Fruit fly (Drosophila melanogaster) whole organism, embryonic: ENCODE measurements around the gene eIF4A.
A peak's percentile ranks its signal among the peaks of the same experiment; 100 is the strongest.

Experiments
- Antp ChIP-seq: fragments of 200-800 bp; sonication (Bioruptor generic); optimal IDR thresholded peaks from 3 replicates; lab custom pipeline; 2016; ENCODE audit warnings: missing biosample characterization, missing genetic modification characterization
- B-H1 ChIP-seq: fragments of 200-800 bp; sonication (Bioruptor generic); IDR thresholded peaks from 3 replicates; pipeline ENCODE4 v1.3.6; 2022; ENCODE audit warnings: missing biosample characterization, missing genetic modification characterization
- CG10209 ChIP-seq: fragments of 200-800 bp; sonication (Bioruptor generic); optimal IDR thresholded peaks from 3 replicates; lab custom pipeline; 2017; ENCODE audit warnings: missing biosample characterization, mild to moderate bottlenecking, missing genetic modification characterization, missing genetic modification reagents
- CG10321 ChIP-seq: fragments of 200-800 bp; sonication (Bioruptor generic); IDR thresholded peaks from 2 replicates; pipeline ENCODE4 v1.3.6; 2022; ENCODE audit warnings: missing biosample characterization, missing genetic modification characterization
- CG10543 ChIP-seq: fragments of 200-800 bp; sonication (Bioruptor generic); optimal IDR thresholded peaks from 3 replicates; lab custom pipeline; 2017; ENCODE audit warnings: missing biosample characterization, mild to moderate bottlenecking, missing genetic modification characterization, moderate library complexity
- CG1233 ChIP-seq: fragments of 200-800 bp; sonication (Bioruptor generic); optimal IDR thresholded peaks from 4 replicates; lab custom pipeline; 2018; ENCODE audit warnings: missing biosample characterization, mild to moderate bottlenecking, missing genetic modification characterization
- CG14710 ChIP-seq: fragments of 200-800 bp; sonication (Bioruptor generic); optimal IDR thresholded peaks from 3 replicates; lab custom pipeline; 2019; ENCODE audit warnings: missing biosample characterization, mild to moderate bottlenecking, missing genetic modification characterization, moderate library complexity
- CG1602 ChIP-seq: fragments of 200-800 bp; sonication (Bioruptor generic); optimal IDR thresholded peaks from 3 replicates; lab custom pipeline; 2016; ENCODE audit warnings: missing biosample characterization, missing genetic modification characterization
- CG1647 ChIP-seq: fragments of 200-800 bp; sonication (Bioruptor generic); optimal IDR thresholded peaks from 3 replicates; lab custom pipeline; 2016; ENCODE audit warnings: missing biosample characterization, missing genetic modification characterization
- CG17385 ChIP-seq: fragments of 200-800 bp; sonication (Bioruptor generic); optimal IDR thresholded peaks from 3 replicates; lab custom pipeline; 2018; ENCODE audit warnings: missing biosample characterization, mild to moderate bottlenecking, missing genetic modification characterization
- CG2712 ChIP-seq: fragments of 200-800 bp; optimal IDR thresholded peaks from 3 replicates; lab custom pipeline; 2019; ENCODE audit warnings: missing biosample characterization, mild to moderate bottlenecking, missing genetic modification characterization, moderate library complexity
- CG3065 ChIP-seq: fragments of 200-800 bp; sonication (Bioruptor generic); optimal IDR thresholded peaks from 2 replicates; lab custom pipeline; 2016; ENCODE audit warnings: missing biosample characterization, missing genetic modification characterization
- CG31441 ChIP-seq: fragments of 200-800 bp; sonication (Bioruptor generic); IDR thresholded peaks from 2 replicates; pipeline ENCODE4 v1.3.6; 2022; ENCODE audit warnings: missing biosample characterization, missing genetic modification characterization
- CG33557 ChIP-seq: fragments of 200-800 bp; sonication (Bioruptor generic); optimal IDR thresholded peaks from 2 replicates; lab custom pipeline; 2019; ENCODE audit warnings: missing biosample characterization, mild to moderate bottlenecking, missing genetic modification characterization, moderate library complexity
- CG3838 ChIP-seq: fragments of 200-800 bp; sonication (Bioruptor generic); optimal IDR thresholded peaks from 3 replicates; lab custom pipeline; 2016; ENCODE audit warnings: missing biosample characterization, missing genetic modification characterization
- CG4707 ChIP-seq: fragments of 200-800 bp; sonication (Bioruptor generic); optimal IDR thresholded peaks from 2 replicates; lab custom pipeline; 2018; ENCODE audit warnings: missing biosample characterization, mild to moderate bottlenecking, missing genetic modification characterization, moderate library complexity
- CG6813 ChIP-seq: fragments of 200-800 bp; sonication (Bioruptor generic); optimal IDR thresholded peaks from 2 replicates; lab custom pipeline; 2017; ENCODE audit warnings: missing biosample characterization, missing genetic modification characterization, mild to moderate bottlenecking, moderate library complexity, missing genetic modification reagents
- CG7556 ChIP-seq: fragments of 200-800 bp; sonication (Bioruptor generic); optimal IDR thresholded peaks from 2 replicates; lab custom pipeline; 2017; ENCODE audit warnings: missing biosample characterization, mild to moderate bottlenecking, missing genetic modification characterization
- CG8924 ChIP-seq: fragments of 200-800 bp; optimal IDR thresholded peaks from 3 replicates; lab custom pipeline; 2019; ENCODE audit warnings: missing biosample characterization, mild to moderate bottlenecking, missing genetic modification characterization, moderate library complexity
- D ChIP-seq, 2 experiments: fragments of 200-800 bp in 1 of 2; fragments of >200 bp in 1 of 2; sonication (Bioruptor generic) in 1 of 2; optimal IDR thresholded peaks; 2 replicates in 1 of 2; 3 replicates in 1 of 2; lab custom pipeline; 2017; ENCODE audit warnings: mild to moderate bottlenecking in 1 of 2, missing biosample characterization in 1 of 2, missing genetic modification characterization in 1 of 2, missing genetic modification reagents in 1 of 2
- D19A ChIP-seq: fragments of 200-800 bp; optimal IDR thresholded peaks from 3 replicates; lab custom pipeline; 2019; ENCODE audit warnings: missing biosample characterization, mild to moderate bottlenecking, missing genetic modification characterization, moderate library complexity
- Dfd ChIP-seq, 2 experiments: fragments of >200 bp; optimal IDR thresholded peaks; 2 replicates each; lab custom pipeline; 2017; ENCODE audit warnings: missing biosample characterization in 2 of 2, missing genetic modification characterization in 2 of 2
- Nf-YB ChIP-seq: fragments of 200-800 bp; sonication (Bioruptor generic); optimal IDR thresholded peaks from 3 replicates; lab custom pipeline; 2019; ENCODE audit warnings: missing biosample characterization, mild to moderate bottlenecking, missing genetic modification characterization, moderate library complexity
- NfI ChIP-seq: fragments of 200-800 bp; sonication (Bioruptor generic); optimal IDR thresholded peaks from 3 replicates; lab custom pipeline; 2018; ENCODE audit warnings: missing biosample characterization, mild to moderate bottlenecking, missing genetic modification characterization, moderate library complexity
- Optix ChIP-seq: fragments of 200-800 bp; sonication (Bioruptor generic); IDR thresholded peaks from 3 replicates; pipeline ENCODE4 v1.3.6; 2022; ENCODE audit warnings: missing biosample characterization, missing genetic modification characterization
- PHDP ChIP-seq: fragments of 200-800 bp; sonication (Bioruptor generic); optimal IDR thresholded peaks from 3 replicates; lab custom pipeline; 2018; ENCODE audit warnings: missing biosample characterization, mild to moderate bottlenecking, missing genetic modification characterization, moderate library complexity
- Vsx1 ChIP-seq: fragments of 200-800 bp; sonication (Bioruptor generic); optimal IDR thresholded peaks from 2 replicates; lab custom pipeline; 2017; ENCODE audit warnings: missing biosample characterization, mild to moderate bottlenecking, missing genetic modification characterization, missing genetic modification reagents
- Xrp1 ChIP-seq: fragments of 200-800 bp; sonication (Bioruptor generic); IDR thresholded peaks from 2 replicates; pipeline ENCODE4 v1.3.6; 2022; ENCODE audit warnings: missing biosample characterization, missing genetic modification characterization
- ac ChIP-seq: fragments of 200-800 bp; sonication (Bioruptor generic); optimal IDR thresholded peaks from 3 replicates; lab custom pipeline; 2017; ENCODE audit warnings: missing biosample characterization, mild to moderate bottlenecking, missing genetic modification characterization
- bcd ChIP-seq: fragments of 200-800 bp; sonication (Bioruptor generic); optimal IDR thresholded peaks from 2 replicates; lab custom pipeline; 2017; ENCODE audit warnings: missing biosample characterization, mild to moderate bottlenecking, missing genetic modification characterization
- bowl ChIP-seq: fragments of 200-800 bp; sonication (Bioruptor generic); IDR thresholded peaks from 2 replicates; pipeline ENCODE4 v1.3.6; 2022; ENCODE audit warnings: missing biosample characterization, missing genetic modification characterization
- btn ChIP-seq: fragments of 200-800 bp; sonication (Bioruptor generic); optimal IDR thresholded peaks from 2 replicates; lab custom pipeline; 2016; ENCODE audit warnings: missing biosample characterization, missing genetic modification characterization
- da ChIP-seq: fragments of 200-800 bp; sonication (Bioruptor generic); optimal IDR thresholded peaks from 2 replicates; lab custom pipeline; 2016; ENCODE audit warnings: missing biosample characterization, missing genetic modification characterization
- dm ChIP-seq: fragments of 200-800 bp; sonication (Bioruptor generic); optimal IDR thresholded peaks from 3 replicates; lab custom pipeline; 2016; ENCODE audit warnings: missing biosample characterization, missing genetic modification characterization
- esg ChIP-seq: fragments of 200-800 bp; sonication (Bioruptor generic); conservative IDR thresholded peaks from 2 replicates; pipeline ENCODE4 v1.3.6; 2022; ENCODE audit warnings: missing biosample characterization, missing genetic modification characterization
- fd102C ChIP-seq: fragments of 200-800 bp; sonication (Bioruptor generic); optimal IDR thresholded peaks from 2 replicates; lab custom pipeline; 2018; ENCODE audit warnings: missing biosample characterization, mild to moderate bottlenecking, missing genetic modification characterization, moderate library complexity
- gcm ChIP-seq: fragments of 200-800 bp; sonication (Bioruptor generic); optimal IDR thresholded peaks from 2 replicates; lab custom pipeline; 2019; ENCODE audit warnings: missing biosample characterization, mild to moderate bottlenecking, missing genetic modification characterization, moderate library complexity
- gsb-n ChIP-seq: fragments of 200-800 bp; sonication (Bioruptor generic); optimal IDR thresholded peaks from 3 replicates; lab custom pipeline; 2018; ENCODE audit warnings: missing biosample characterization, mild to moderate bottlenecking, missing genetic modification characterization
- ind ChIP-seq: fragments of 200-800 bp; sonication (Bioruptor generic); optimal IDR thresholded peaks from 3 replicates; lab custom pipeline; 2016; ENCODE audit warnings: missing biosample characterization, missing genetic modification characterization
- kni ChIP-seq: fragments of 200-800 bp; sonication (Bioruptor generic); optimal IDR thresholded peaks from 3 replicates; lab custom pipeline; 2017; ENCODE audit warnings: mild to moderate bottlenecking, missing biosample characterization, missing genetic modification reagents, missing genetic modification characterization
- lbe ChIP-seq: fragments of 200-800 bp; sonication (Bioruptor generic); optimal IDR thresholded peaks from 2 replicates; lab custom pipeline; 2016; ENCODE audit warnings: missing biosample characterization, mild to moderate bottlenecking, missing genetic modification characterization
- p53 ChIP-seq: fragments of 200-800 bp; sonication (Bioruptor generic); optimal IDR thresholded peaks from 2 replicates; lab custom pipeline; 2016; ENCODE audit warnings: missing biosample characterization, missing genetic modification characterization
- sd ChIP-seq: fragments of 200-800 bp; sonication (Bioruptor generic); optimal IDR thresholded peaks from 3 replicates; lab custom pipeline; 2018; ENCODE audit warnings: missing biosample characterization, mild to moderate bottlenecking, missing genetic modification characterization, moderate library complexity
- shn ChIP-seq: fragments of 200-800 bp; sonication (Bioruptor generic); optimal IDR thresholded peaks from 3 replicates; lab custom pipeline; 2016; ENCODE audit warnings: missing biosample characterization, missing genetic modification characterization
- so ChIP-seq: fragments of 200-800 bp; sonication (Bioruptor generic); IDR thresholded peaks from 3 replicates; pipeline ENCODE4 v1.3.6; 2022; ENCODE audit warnings: missing biosample characterization, missing genetic modification characterization
- sqz ChIP-seq: fragments of 200-800 bp; sonication (Bioruptor generic); optimal IDR thresholded peaks from 3 replicates; lab custom pipeline; 2018; ENCODE audit warnings: missing biosample characterization, mild to moderate bottlenecking, missing genetic modification characterization
- tin ChIP-seq: fragments of 200-800 bp; sonication (Bioruptor generic); optimal IDR thresholded peaks from 3 replicates; lab custom pipeline; 2016; ENCODE audit warnings: missing biosample characterization, missing genetic modification characterization
- unpg ChIP-seq: fragments of 200-800 bp; sonication (Bioruptor generic); optimal IDR thresholded peaks from 3 replicates; lab custom pipeline; 2018; ENCODE audit warnings: missing biosample characterization, mild to moderate bottlenecking, missing genetic modification characterization, moderate library complexity

eIF4A gene

dm6 chr2L:6019352-6020131, 38.0 kb downstream of the eIF4A start, which contains the start of gene H2.0 (continued):
- TF ChIP-seq CG1647 (GFP tag; lab: Kevin White, UChicago) (no peak), sd (tag; lab: Kevin White, UChicago) (peak; percentile 88), tin (GFP tag; lab: Kevin White, UChicago) (peak; percentile 10), Optix (GFP tag; lab: Robert Waterston, UW) (0 out of 3 replicates have a peak, but pooled peaks have one; percentile 16), D (optimal IDR thresholded peaks at IDR 0.05; lab: Kevin White, UChicago) (no peak), D (GFP tag; optimal IDR thresholded peaks at IDR 0.05; lab: Kevin White, UChicago) (peak; percentile 46), btn (GFP tag; lab: Kevin White, UChicago) (no peak), sqz (no peak), bcd (GFP tag; lab: Kevin White, UChicago) (peak; percentile 19), PHDP (no peak), lbe (GFP tag; lab: Kevin White, UChicago) (no peak), gsb-n (tag; lab: Kevin White, UChicago) (peak; percentile 10), da (GFP tag; lab: Kevin White, UChicago) (no peak), unpg (peak; percentile 18), CG2712 (tag; lab: Kevin White, UChicago) (peak; percentile 66), B-H1 (GFP tag; lab: Robert Waterston, UW) (no peak), CG4707 (peak; percentile 1), D19A (tag; lab: Kevin White, UChicago) (peak; percentile 35), CG3065 (GFP tag; lab: Kevin White, UChicago) (no peak), Antp (no peak), Vsx1 (GFP tag; lab: Kevin White, UChicago) (peak; percentile 50), kni (GFP tag; lab: Kevin White, UChicago) (peak; percentile 74), CG10209 (GFP tag; lab: Kevin White, UChicago) (peak; percentile 38), Xrp1 (GFP tag; lab: Robert Waterston, UW) (peak; percentile 47; the same call in 1 of the 2 replicates), CG14710 (peak; percentile 46), CG33557 (peak; percentile 31), Dfd (GFP tag; optimal IDR thresholded peaks at IDR 0.05; lab: Kevin White, UChicago) (no peak), CG1602 (peak; percentile 41), ind (GFP tag; lab: Kevin White, UChicago) (no peak), CG1233 (GFP tag; lab: Kevin White, UChicago) (peak; percentile 30), CG8924 (tag; lab: Kevin White, UChicago) (peak; percentile 40), gcm (GFP tag; lab: Kevin White, UChicago) (peak; percentile 37), so (GFP tag; lab: Robert Waterston, UW) (no peak), NfI (peak; percentile 20), CG3838 (GFP tag; lab: Kevin White, UChicago) (no peak), esg (GFP tag; lab: Robert Waterston, UW) (peak; percentile 37; the same call in 1 of the 2 replicates), CG6813 (peak; percentile 42), CG10543 (peak; percentile 26), CG10321 (peak; percentile 56; the same call in 1 of the 2 replicates), CG31441 (GFP tag; lab: Robert Waterston, UW) (peak; percentile 44), dm (peak; percentile 5), CG7556 (GFP tag; lab: Kevin White, UChicago) (peak; percentile 34), bowl (GFP tag; lab: Robert Waterston, UW) (no peak), p53 (no peak), shn (GFP tag; lab: Kevin White, UChicago) (peak; percentile 11), fd102C (peak; percentile 3), CG17385 (peak; percentile 8), Nf-YB (GFP tag; lab: Kevin White, UChicago) (peak; percentile 97), ac (GFP tag; lab: Kevin White, UChicago) (peak; percentile 24)
